Fruit fly (Drosophila melanogaster) whole organism, embryonic: ENCODE measurements around the gene CG42271.
A peak's percentile ranks its signal among the peaks of the same experiment; 100 is the strongest.

Source experiments
- Blimp-1 ChIP-seq: fragments of 200-800 bp; sonication (Bioruptor generic); optimal IDR thresholded peaks from 3 replicates; lab custom pipeline; 2018; ENCODE audit warnings: missing biosample characterization, missing genetic modification characterization, mild to moderate bottlenecking, moderate library complexity, missing genetic modification reagents
- CG10267 ChIP-seq: fragments of 200-800 bp; sonication (Bioruptor generic); optimal IDR thresholded peaks from 2 replicates; lab custom pipeline; 2018; ENCODE audit warnings: missing biosample characterization, mild to moderate bottlenecking, missing genetic modification characterization, moderate library complexity
- CG10274 ChIP-seq: fragments of 200-800 bp; sonication (Bioruptor generic); optimal IDR thresholded peaks from 3 replicates; lab custom pipeline; 2017; ENCODE audit warnings: missing biosample characterization, mild to moderate bottlenecking, missing genetic modification characterization
- CG10979 ChIP-seq: fragments of 200-800 bp; sonication (Bioruptor generic); optimal IDR thresholded peaks from 2 replicates; lab custom pipeline; 2018; ENCODE audit warnings: missing biosample characterization, mild to moderate bottlenecking, missing genetic modification characterization, moderate library complexity
- CG12391 ChIP-seq: fragments of 200-800 bp; sonication (Bioruptor generic); optimal IDR thresholded peaks from 3 replicates; lab custom pipeline; 2018; ENCODE audit warnings: missing biosample characterization, mild to moderate bottlenecking, missing genetic modification characterization, moderate library complexity
- CG13123 ChIP-seq: fragments of 200-800 bp; sonication (Bioruptor generic); optimal IDR thresholded peaks from 2 replicates; lab custom pipeline; 2016; ENCODE audit warnings: missing biosample characterization, missing genetic modification characterization
- CG13424 ChIP-seq: fragments of 200-800 bp; sonication (Bioruptor generic); optimal IDR thresholded peaks from 2 replicates; lab custom pipeline; 2019; ENCODE audit warnings: missing biosample characterization, mild to moderate bottlenecking, missing genetic modification characterization, moderate library complexity
- CG13624 ChIP-seq: fragments of 200-800 bp; sonication (Bioruptor generic); optimal IDR thresholded peaks from 2 replicates; lab custom pipeline; 2016; ENCODE audit warnings: missing biosample characterization, missing genetic modification characterization
- CG15514 ChIP-seq: fragments of 200-800 bp; sonication (Bioruptor generic); optimal IDR thresholded peaks from 3 replicates; lab custom pipeline; 2017; ENCODE audit warnings: missing biosample characterization, missing genetic modification characterization, mild to moderate bottlenecking, moderate library complexity, missing genetic modification reagents
- CG16813 ChIP-seq: fragments of 200-800 bp; sonication (Bioruptor generic); IDR thresholded peaks from 3 replicates; pipeline ENCODE4 v1.3.6; 2022; ENCODE audit warnings: missing biosample characterization, missing genetic modification characterization; ENCODE audit not compliant: partially characterized antibody
- CG17359 ChIP-seq: fragments of 200-800 bp; sonication (Bioruptor generic); optimal IDR thresholded peaks from 3 replicates; lab custom pipeline; 2018; ENCODE audit warnings: missing biosample characterization, mild to moderate bottlenecking, missing genetic modification characterization, moderate library complexity
- CG17568 ChIP-seq: fragments of 200-800 bp; sonication (Bioruptor generic); optimal IDR thresholded peaks from 2 replicates; lab custom pipeline; 2018; ENCODE audit warnings: missing biosample characterization, mild to moderate bottlenecking, missing genetic modification characterization, moderate library complexity
- CG1792 ChIP-seq: fragments of 200-800 bp; sonication (Bioruptor generic); optimal IDR thresholded peaks from 2 replicates; lab custom pipeline; 2016; ENCODE audit warnings: missing biosample characterization, missing genetic modification characterization
- CG1832 ChIP-seq: fragments of 200-800 bp; sonication (Bioruptor generic); optimal IDR thresholded peaks from 2 replicates; lab custom pipeline; 2017; ENCODE audit warnings: missing biosample characterization, mild to moderate bottlenecking, missing genetic modification characterization, inconsistent platforms
- CG2678 ChIP-seq: fragments of 200-800 bp; sonication (Bioruptor generic); optimal IDR thresholded peaks from 3 replicates; lab custom pipeline; 2019; ENCODE audit warnings: missing biosample characterization, mild to moderate bottlenecking, missing genetic modification characterization, moderate library complexity
- CG30403 ChIP-seq: fragments of 200-800 bp; sonication (Bioruptor generic); optimal IDR thresholded peaks from 3 replicates; lab custom pipeline; 2016; ENCODE audit warnings: missing biosample characterization, missing genetic modification characterization
- CG31224 ChIP-seq: fragments of 200-800 bp; sonication (Bioruptor generic); IDR thresholded peaks from 2 replicates; pipeline ENCODE4 v1.3.6; 2022; ENCODE audit warnings: missing biosample characterization, missing genetic modification characterization
- CG3163 ChIP-seq: fragments of 200-800 bp; sonication (Bioruptor generic); optimal IDR thresholded peaks from 3 replicates; lab custom pipeline; 2016; ENCODE audit warnings: missing biosample characterization, missing genetic modification characterization
- CG3726 ChIP-seq: fragments of 200-800 bp; sonication (Bioruptor generic); IDR thresholded peaks from 3 replicates; pipeline ENCODE4, ENCODE4 v1.3.6; 2022; ENCODE audit warnings: missing biosample characterization, missing genetic modification characterization
- CG7271 ChIP-seq: fragments of 200-800 bp; sonication (Bioruptor generic); optimal IDR thresholded peaks from 2 replicates; lab custom pipeline; 2018; ENCODE audit warnings: missing biosample characterization, mild to moderate bottlenecking, missing genetic modification characterization, moderate library complexity
- CrebB ChIP-seq: fragments of 200-800 bp; sonication (Bioruptor generic); optimal IDR thresholded peaks from 3 replicates; lab custom pipeline; 2018; ENCODE audit warnings: missing biosample characterization, mild to moderate bottlenecking, missing genetic modification characterization
- Doc2 ChIP-seq: fragments of 200-800 bp; sonication (Bioruptor generic); IDR thresholded peaks from 2 replicates; pipeline ENCODE4 v1.3.6; 2022; ENCODE audit warnings: missing biosample characterization, missing genetic modification characterization
- HLHmδ ChIP-seq: fragments of 200-800 bp; sonication (Bioruptor generic); optimal IDR thresholded peaks from 2 replicates; lab custom pipeline; 2018; ENCODE audit warnings: missing biosample characterization, mild to moderate bottlenecking, missing genetic modification characterization, moderate library complexity
- HmgD ChIP-seq: fragments of 200-800 bp; sonication (Bioruptor generic); optimal IDR thresholded peaks from 3 replicates; lab custom pipeline; 2016; ENCODE audit warnings: missing biosample characterization, missing genetic modification characterization
- Hsf ChIP-seq: fragments of 200-800 bp; sonication (Bioruptor generic); optimal IDR thresholded peaks from 3 replicates; lab custom pipeline; 2016; ENCODE audit warnings: missing biosample characterization, missing genetic modification characterization
- Lpt ChIP-seq: fragments of >200 bp; optimal IDR thresholded peaks from 2 replicates; lab custom pipeline; 2018; ENCODE audit warnings: missing biosample characterization, missing genetic modification characterization
- Meics ChIP-seq: fragments of 200-800 bp; sonication (Bioruptor generic); optimal IDR thresholded peaks from 2 replicates; lab custom pipeline; 2017; ENCODE audit warnings: missing biosample characterization, mild to moderate bottlenecking, missing genetic modification characterization
- NFAT ChIP-seq: fragments of 200-800 bp; sonication (Bioruptor generic); IDR thresholded peaks from 2 replicates; pipeline ENCODE4 v1.3.6; 2022; ENCODE audit warnings: missing biosample characterization, missing genetic modification characterization
- NK7.1 ChIP-seq: fragments of 200-800 bp; sonication (Bioruptor generic); optimal IDR thresholded peaks from 3 replicates; lab custom pipeline; 2016; ENCODE audit warnings: missing biosample characterization, missing genetic modification characterization
- Ssrp ChIP-seq: fragments of 200-800 bp; sonication (Bioruptor generic); optimal IDR thresholded peaks from 2 replicates; lab custom pipeline; 2018; ENCODE audit warnings: missing biosample characterization, mild to moderate bottlenecking, missing genetic modification characterization, moderate library complexity
- al ChIP-seq: fragments of 200-800 bp; sonication (Bioruptor generic); IDR thresholded peaks from 2 replicates; pipeline ENCODE4 v1.3.6; 2022; ENCODE audit warnings: missing biosample characterization, missing genetic modification characterization
- bcd ChIP-seq: fragments of 200-800 bp; sonication (Bioruptor generic); optimal IDR thresholded peaks from 2 replicates; lab custom pipeline; 2017; ENCODE audit warnings: missing biosample characterization, mild to moderate bottlenecking, missing genetic modification characterization
- br ChIP-seq: fragments of >200 bp; optimal IDR thresholded peaks from 2 replicates; lab custom pipeline; 2017
- btn ChIP-seq: fragments of 200-800 bp; sonication (Bioruptor generic); optimal IDR thresholded peaks from 2 replicates; lab custom pipeline; 2016; ENCODE audit warnings: missing biosample characterization, missing genetic modification characterization
- chm ChIP-seq: fragments of 200-800 bp; sonication (Bioruptor generic); IDR thresholded peaks from 2 replicates; pipeline ENCODE4 v1.3.6; 2022; ENCODE audit warnings: missing biosample characterization, missing genetic modification characterization
- gcm ChIP-seq: fragments of 200-800 bp; sonication (Bioruptor generic); optimal IDR thresholded peaks from 2 replicates; lab custom pipeline; 2019; ENCODE audit warnings: missing biosample characterization, mild to moderate bottlenecking, missing genetic modification characterization, moderate library complexity
- hbn ChIP-seq: fragments of 200-800 bp; sonication (Bioruptor generic); IDR thresholded peaks from 2 replicates; pipeline ENCODE4 v1.3.6; 2022; ENCODE audit warnings: missing biosample characterization, missing genetic modification characterization; ENCODE audit not compliant: partially characterized antibody
- ind ChIP-seq: fragments of 200-800 bp; sonication (Bioruptor generic); optimal IDR thresholded peaks from 3 replicates; lab custom pipeline; 2016; ENCODE audit warnings: missing biosample characterization, missing genetic modification characterization
- jumu ChIP-seq: fragments of 200-800 bp; sonication (Bioruptor generic); optimal IDR thresholded peaks from 3 replicates; lab custom pipeline; 2016; ENCODE audit warnings: missing biosample characterization, missing genetic modification characterization
- klu ChIP-seq: fragments of 200-800 bp; sonication (Bioruptor generic); IDR thresholded peaks from 2 replicates; pipeline ENCODE4 v1.3.6; 2022; ENCODE audit warnings: missing biosample characterization, missing genetic modification characterization
- luna ChIP-seq: fragments of 200-800 bp; sonication (Bioruptor generic); optimal IDR thresholded peaks from 2 replicates; lab custom pipeline; 2016; ENCODE audit warnings: missing biosample characterization, missing genetic modification characterization
- mam ChIP-seq: fragments of 200-800 bp; sonication (Bioruptor generic); optimal IDR thresholded peaks from 3 replicates; lab custom pipeline; 2016; ENCODE audit warnings: missing biosample characterization, missing genetic modification characterization
- mld ChIP-seq: fragments of 200-800 bp; sonication (Bioruptor generic); IDR thresholded peaks from 3 replicates; pipeline ENCODE4 v1.3.6; 2022; ENCODE audit warnings: missing biosample characterization, missing genetic modification characterization; ENCODE audit not compliant: partially characterized antibody
- odd ChIP-seq: fragments of 200-800 bp; sonication (Bioruptor generic); optimal IDR thresholded peaks from 2 replicates; lab custom pipeline; 2017; ENCODE audit warnings: missing biosample characterization, mild to moderate bottlenecking, missing genetic modification characterization
- otp ChIP-seq: fragments of 200-800 bp; sonication (Bioruptor generic); IDR thresholded peaks from 3 replicates; pipeline ENCODE4, ENCODE4 v1.3.6; 2022; ENCODE audit warnings: missing biosample characterization, missing genetic modification characterization
- peb ChIP-seq: fragments of 200-800 bp; sonication (Bioruptor generic); IDR thresholded peaks from 2 replicates; pipeline ENCODE4 v1.3.6; 2022; ENCODE audit warnings: missing biosample characterization, missing genetic modification characterization
- pzg ChIP-seq: fragments of 200-800 bp; sonication (Bioruptor generic); optimal IDR thresholded peaks from 3 replicates; lab custom pipeline; 2018; ENCODE audit warnings: missing biosample characterization, mild to moderate bottlenecking, missing genetic modification characterization, moderate library complexity
- scrt ChIP-seq: fragments of 200-800 bp; sonication (Bioruptor generic); optimal IDR thresholded peaks from 2 replicates; lab custom pipeline; 2018; ENCODE audit warnings: missing biosample characterization, mild to moderate bottlenecking, missing genetic modification characterization, moderate library complexity
- shn ChIP-seq: fragments of 200-800 bp; sonication (Bioruptor generic); optimal IDR thresholded peaks from 3 replicates; lab custom pipeline; 2016; ENCODE audit warnings: missing biosample characterization, missing genetic modification characterization
- tap ChIP-seq: fragments of 200-800 bp; optimal IDR thresholded peaks from 3 replicates; lab custom pipeline; 2019; ENCODE audit warnings: missing biosample characterization, mild to moderate bottlenecking, missing genetic modification characterization, moderate library complexity
- vnd ChIP-seq: fragments of 200-800 bp; sonication (Bioruptor generic); IDR thresholded peaks from 3 replicates; pipeline ENCODE4 v1.3.6; 2022; ENCODE audit warnings: missing biosample characterization, missing genetic modification characterization; ENCODE audit not compliant: partially characterized antibody

Gene CG42271

DNA sequence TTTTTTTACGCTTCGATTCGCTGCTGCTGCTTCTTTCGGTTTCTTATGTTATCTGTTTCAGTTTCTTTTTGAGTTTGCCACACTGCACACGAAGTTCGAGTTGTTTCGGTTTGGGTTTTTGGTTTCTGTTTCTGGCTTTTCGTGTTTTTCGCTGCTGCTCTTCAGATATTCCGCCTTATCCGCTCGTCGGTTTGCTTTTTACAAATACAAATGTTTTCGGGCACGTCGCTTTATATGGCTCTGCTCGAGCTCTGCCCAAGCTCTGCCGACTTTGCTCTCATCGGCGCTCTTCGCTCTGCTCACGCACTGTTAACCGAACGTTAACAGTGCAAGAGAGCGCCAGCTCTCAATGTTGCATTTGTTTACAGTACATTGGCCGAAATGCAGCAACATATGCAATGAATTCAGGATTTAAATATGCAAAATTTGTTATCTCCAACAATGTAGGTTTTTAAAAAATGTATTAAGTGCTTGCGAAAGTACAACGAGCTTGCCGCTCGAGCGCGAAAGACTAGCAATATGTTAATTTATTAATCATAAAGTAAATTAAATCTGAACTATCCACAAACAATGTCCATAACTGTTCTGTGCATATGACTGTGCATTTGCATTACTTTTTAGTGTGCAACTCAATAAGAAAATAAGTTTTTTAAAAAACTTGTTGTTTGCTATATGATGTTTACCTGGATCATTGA is 22.5 kb downstream of the CG42271 start (continued):
- no peak for TF ChIP-seq vnd
- TF ChIP-seq Blimp-1 = no peak
- no peak for TF ChIP-seq scrt (GFP tag; lab: Kevin White, UChicago)
- TF ChIP-seq CG10979 (tag; lab: Kevin White, UChicago) = no peak
- no peak for TF ChIP-seq Doc2
- TF ChIP-seq Ssrp (tag; lab: Kevin White, UChicago) = no peak
- no peak for TF ChIP-seq NK7.1 (GFP tag; lab: Kevin White, UChicago)
- TF ChIP-seq klu (GFP tag; lab: Robert Waterston, UW) = no peak
- TF ChIP-seq luna (GFP tag; lab: Kevin White, UChicago) = no peak
- TF ChIP-seq CrebB (tag; lab: Kevin White, UChicago) = no peak
- TF ChIP-seq peb (GFP tag; lab: Robert Waterston, UW) = no peak
- TF ChIP-seq btn (GFP tag; lab: Kevin White, UChicago) = no peak
- TF ChIP-seq Meics (GFP tag; lab: Kevin White, UChicago) = peak; percentile 3
- TF ChIP-seq CG30403 = peak; percentile 26
- TF ChIP-seq CG3163 (GFP tag; lab: Kevin White, UChicago) = peak; percentile 68
- no peak for TF ChIP-seq jumu (GFP tag; lab: Kevin White, UChicago)
- no peak for TF ChIP-seq CG1832 (GFP tag; lab: Kevin White, UChicago)
- TF ChIP-seq CG3726 (GFP tag; lab: Robert Waterston, UW) = no peak
- no peak for TF ChIP-seq Lpt (GFP tag; lab: Kevin White, UChicago)
- TF ChIP-seq CG15514 (GFP tag; lab: Kevin White, UChicago) = no peak
- TF ChIP-seq Hsf (GFP tag; lab: Kevin White, UChicago) = no peak
- TF ChIP-seq otp = no peak
- TF ChIP-seq gcm = no peak
- no peak for TF ChIP-seq tap (tag; lab: Kevin White, UChicago)
- TF ChIP-seq CG13123 (GFP tag; lab: Kevin White, UChicago) = no peak
- TF ChIP-seq mam = no peak
- TF ChIP-seq chm (GFP tag; lab: Robert Waterston, UW) = peak; percentile 80
- no peak for TF ChIP-seq CG16813 (GFP tag; lab: Robert Waterston, UW)
- TF ChIP-seq hbn (GFP tag; lab: Robert Waterston, UW) = no peak
- no peak for TF ChIP-seq CG10267 (tag; lab: Kevin White, UChicago)
- TF ChIP-seq HLHmδ (GFP tag; lab: Kevin White, UChicago) = no peak
- no peak for TF ChIP-seq pzg (GFP tag; lab: Kevin White, UChicago)
- no peak for TF ChIP-seq shn
- no peak for TF ChIP-seq al (GFP tag; lab: Robert Waterston, UW)
- TF ChIP-seq CG1792 (GFP tag; lab: Kevin White, UChicago) = no peak
- TF ChIP-seq HmgD (GFP tag; lab: Kevin White, UChicago) = no peak
- TF ChIP-seq mld (GFP tag; lab: Robert Waterston, UW) = no peak
- no peak for TF ChIP-seq CG10274 (GFP tag; lab: Kevin White, UChicago)
- TF ChIP-seq ind (GFP tag; lab: Kevin White, UChicago) = no peak
- TF ChIP-seq bcd = no peak
- no peak for TF ChIP-seq CG13624
- no peak for TF ChIP-seq CG17359 (tag; lab: Kevin White, UChicago)
- TF ChIP-seq CG2678 (tag; lab: Kevin White, UChicago) = peak; percentile 9
- TF ChIP-seq CG31224 (GFP tag; lab: Robert Waterston, UW) = no peak
- no peak for TF ChIP-seq br (lab: Kevin White, UChicago)
- TF ChIP-seq CG17568 (GFP tag; lab: Kevin White, UChicago) = no peak
- no peak for TF ChIP-seq NFAT (GFP tag; lab: Robert Waterston, UW)
- TF ChIP-seq CG12391 (tag; lab: Kevin White, UChicago) = no peak
- TF ChIP-seq odd (GFP tag; lab: Kevin White, UChicago) = no peak
- no peak for TF ChIP-seq CG13424 (tag; lab: Kevin White, UChicago)
- no peak for TF ChIP-seq CG7271
